Worm (Caenorhabditis elegans): ENCODE measurements around the gene Y47D7A.7.

Gene Y47D7A.7

ce11 chrV:4401865-4402264 is 17.8 kb downstream of the Y47D7A.7 start, which contains the start of gene F13A2.5:
F13A2.5 (minus strand) TSS chrV:4401965.
- TF ChIP-seq rpc-1 (optimal IDR thresholded peaks at IDR 0.05) (no peak), rpc-1 (tag; optimal IDR thresholded peaks at IDR 0.05) (no peak), C17E4.6 (GFP tag; IDR thresholded peaks at IDR 0.05) (no peak), atf-7 (tag; optimal IDR thresholded peaks at IDR 0.05) (no peak), dpff-1 (tag; optimal IDR thresholded peaks at IDR 0.05) (no peak), him-1 (tag; optimal IDR thresholded peaks at IDR 0.05) (no peak), mel-28 (tag; optimal IDR thresholded peaks at IDR 0.05; ENCODE audit: borderline replicate concordance) (no peak), F23B12.7 (tag; optimal IDR thresholded peaks at IDR 0.05; ENCODE audit: insufficient read depth) (no peak), dpl-1 (GFP tag; optimal IDR thresholded peaks at IDR 0.05) (no peak), snpc-3.4 (tag; optimal IDR thresholded peaks at IDR 0.05) (no peak), ztf-22 (GFP tag; optimal IDR thresholded peaks at IDR 0.05) (no peak)

- TF ChIP-seq lin-35 (GFP tag; optimal IDR thresholded peaks at IDR 0.05) (no peak), hsf-1 (GFP tag; IDR thresholded peaks at IDR 0.05) (no peak), F23B12.7 (tag; optimal IDR thresholded peaks at IDR 0.05; ENCODE audit: insufficient read depth) (no peak), unc-130 (GFP tag; optimal IDR thresholded peaks at IDR 0.05) (no peak), nfya-2 (GFP tag; IDR thresholded peaks at IDR 0.05) (no peak), snpc-1.1 (tag; optimal IDR thresholded peaks at IDR 0.05; ENCODE audit: insufficient read depth) (no peak), ztf-26 (tag; optimal IDR thresholded peaks at IDR 0.05) (no peak), B0336.3 (GFP tag; IDR thresholded peaks at IDR 0.05) (no peak), sptf-2 (GFP tag; optimal IDR thresholded peaks at IDR 0.05) (no peak), ceh-100 (GFP tag; IDR thresholded peaks at IDR 0.05) (no peak), D2030.7 (GFP tag; IDR thresholded peaks at IDR 0.05) (no peak), egl-44 (GFP tag; IDR thresholded peaks at IDR 0.05) (no peak), let-607 (tag; optimal IDR thresholded peaks at IDR 0.05) (no peak), ceh-79 (tag; optimal IDR thresholded peaks at IDR 0.05) (no peak), ztf-6 (GFP tag; IDR thresholded peaks at IDR 0.05) (no peak), efl-1 (GFP tag; optimal IDR thresholded peaks at IDR 0.05) (no peak), F22D6.2 (tag; optimal IDR thresholded peaks at IDR 0.05) (no peak), egl-18 (GFP tag; IDR thresholded peaks at IDR 0.05) (no peak), K11D2.4 (GFP tag; IDR thresholded peaks at IDR 0.05) (no peak), F57C9.4 (tag; optimal IDR thresholded peaks at IDR 0.05) (no peak)
Observed at ce11 chrV:4400118-4400517, 19.5 kb downstream of the Y47D7A.7 start, which contains the start of gene F13A2.4. F13A2.4 (minus strand) TSS chrV:4400218.

ce11 chrV:4398884-4399283 is 20.8 kb downstream of the Y47D7A.7 start:
- TF ChIP-seq zfh-2 (GFP tag; conservative IDR thresholded peaks at IDR 0.05): peak; percentile 65
- TF ChIP-seq Y95B8A.8 (GFP tag; IDR thresholded peaks at IDR 0.05): no peak

ce11 chrV:4398127-4398526 is 21.5 kb downstream of the Y47D7A.7 start:
- TF ChIP-seq lag-1 (GFP tag; IDR thresholded peaks at IDR 0.05) (no peak), hsf-1 (GFP tag; IDR thresholded peaks at IDR 0.05) (no peak), chd-7 (tag; optimal IDR thresholded peaks at IDR 0.05) (no peak), aptf-3 (GFP tag; IDR thresholded peaks at IDR 0.05) (no peak), snpc-1.3 (tag; optimal IDR thresholded peaks at IDR 0.05; ENCODE audit: insufficient read depth) (no peak), somi-1 (GFP tag; optimal IDR thresholded peaks at IDR 0.05) (no peak), hmg-1.2 (GFP tag; IDR thresholded peaks at IDR 0.05) (no peak), akir-1 (GFP tag; optimal IDR thresholded peaks at IDR 0.05) (no peak), unc-62 (GFP tag; optimal IDR thresholded peaks at IDR 0.05) (no peak), ztf-18 (tag; optimal IDR thresholded peaks at IDR 0.05) (no peak), lin-26 (GFP tag; IDR thresholded peaks at IDR 0.05) (no peak), lir-1 (GFP tag; conservative IDR thresholded peaks at IDR 0.05) (no peak), madf-3 (GFP tag; IDR thresholded peaks at IDR 0.05) (no peak), F55B11.4 (tag; optimal IDR thresholded peaks at IDR 0.05; ENCODE audit: borderline replicate concordance, insufficient read depth) (no peak), hlh-26 (GFP tag; conservative IDR thresholded peaks at IDR 0.05) (no peak), aptf-2 (GFP tag; conservative IDR thresholded peaks at IDR 0.05) (no peak)
